Fruit fly (Drosophila melanogaster): ENCODE data around the gene CG46468.

Gene CG46468

DNA sequence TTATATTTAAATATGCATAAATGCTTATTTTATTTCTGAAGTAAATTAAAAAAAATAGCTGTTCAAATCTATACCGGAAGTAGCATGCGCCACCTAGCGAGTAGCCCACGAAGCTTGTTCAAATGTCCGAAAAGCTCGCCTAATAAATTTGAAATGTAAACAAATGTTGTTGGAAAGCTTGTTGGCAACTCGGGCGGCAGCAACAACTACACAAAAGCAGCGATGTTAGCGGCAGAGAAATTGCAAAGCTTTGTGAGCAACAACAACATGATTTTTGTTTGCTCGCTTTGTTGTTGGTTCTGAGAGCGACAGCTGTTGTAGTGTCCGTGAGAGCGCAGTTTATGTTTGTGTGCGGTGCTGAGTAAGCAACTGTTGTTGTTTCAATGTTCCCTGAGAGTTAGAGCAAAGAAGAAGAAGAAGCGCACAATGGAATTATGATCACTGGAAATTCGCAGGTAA is 2.2 kb upstream of the CG46468 start (continued):
- peak; percentile 96 for TF ChIP-seq CG13624 (GFP tag; optimal IDR thresholded peaks at IDR 0.05)
- peak; percentile 96 for TF ChIP-seq HLHmδ (GFP tag; optimal IDR thresholded peaks at IDR 0.05)
- peak; percentile 73 for TF ChIP-seq pum (GFP tag; optimal IDR thresholded peaks at IDR 0.05)
- TF ChIP-seq yki (optimal IDR thresholded peaks at IDR 0.05), result no peak
- peak; percentile 81 for TF ChIP-seq CG3995 (GFP tag; optimal IDR thresholded peaks at IDR 0.05)
- peak; percentile 90; the same call in 2 of the 3 replicates for TF ChIP-seq B-H1 (GFP tag; IDR thresholded peaks at IDR 0.05)
- peak; percentile 85 for TF ChIP-seq toy (GFP tag; IDR thresholded peaks at IDR 0.05)
- TF ChIP-seq CG11696 (GFP tag; IDR thresholded peaks at IDR 0.05), result peak; percentile 91
- TF ChIP-seq Ravus (GFP tag; IDR thresholded peaks at IDR 0.05), result peak; percentile 68
- TF ChIP-seq CG43689 (GFP tag; IDR thresholded peaks at IDR 0.05), result peak; percentile 96
- TF ChIP-seq Rfx (GFP tag; IDR thresholded peaks at IDR 0.05), result peak; percentile 98
- TF ChIP-seq Optix (GFP tag; IDR thresholded peaks at IDR 0.05), result peak; percentile 96
- TF ChIP-seq CTCF (GFP tag; optimal IDR thresholded peaks at IDR 0.05), result peak; percentile 96
- peak; percentile 99 for TF ChIP-seq Ets65A (GFP tag)
- peak; percentile 93 for TF ChIP-seq CG17361 (GFP tag; IDR thresholded peaks at IDR 0.05)
- TF ChIP-seq Stat92E (GFP tag; optimal IDR thresholded peaks at IDR 0.05), result no peak
- peak; percentile 93 for TF ChIP-seq CG34422 (GFP tag; IDR thresholded peaks at IDR 0.05)
- peak; percentile 98 for TF ChIP-seq seq (GFP tag; IDR thresholded peaks at IDR 0.05)
- TF ChIP-seq CG11247 (GFP tag; IDR thresholded peaks at IDR 0.05), result peak; percentile 97
- peak; percentile 80 for TF ChIP-seq ERR (GFP tag; optimal IDR thresholded peaks at IDR 0.05)
- peak; percentile 89 for TF ChIP-seq gem (tag; optimal IDR thresholded peaks at IDR 0.05)
- TF ChIP-seq CG12299 (tag; optimal IDR thresholded peaks at IDR 0.05), result peak; percentile 99
- TF ChIP-seq Side (GFP tag; optimal IDR thresholded peaks at IDR 0.05), result peak; percentile 97
- TF ChIP-seq CG12659 (GFP tag; optimal IDR thresholded peaks at IDR 0.05), result peak; percentile 99
- TF ChIP-seq CG10321 (GFP tag; IDR thresholded peaks at IDR 0.05), result peak; percentile 86
- peak; percentile 97 for TF ChIP-seq Hey (tag; optimal IDR thresholded peaks at IDR 0.05)
- TF ChIP-seq Ssrp (tag; optimal IDR thresholded peaks at IDR 0.05), result peak; percentile 84
- no peak for TF ChIP-seq Lpt (GFP tag; optimal IDR thresholded peaks at IDR 0.05)
- TF ChIP-seq disco-r (GFP tag; optimal IDR thresholded peaks at IDR 0.05), result peak; percentile 97
- peak; percentile 100 for TF ChIP-seq HHEX (GFP tag; optimal IDR thresholded peaks at IDR 0.05)
- TF ChIP-seq Bdp1 (GFP tag; optimal IDR thresholded peaks at IDR 0.05), result peak; percentile 90
- peak; percentile 98 for TF ChIP-seq NFAT (GFP tag; IDR thresholded peaks at IDR 0.05)
- TF ChIP-seq Antp (GFP tag; optimal IDR thresholded peaks at IDR 0.05), result peak; percentile 86
- TF ChIP-seq shn (GFP tag; optimal IDR thresholded peaks at IDR 0.05), result peak; percentile 91
- TF ChIP-seq bsh (GFP tag; optimal IDR thresholded peaks at IDR 0.05), result peak; percentile 62 to 96
- peak; percentile 94 for TF ChIP-seq CG8089 (GFP tag; optimal IDR thresholded peaks at IDR 0.05)
- TF ChIP-seq Blimp-1 (GFP tag; optimal IDR thresholded peaks at IDR 0.05), result peak; percentile 95
- TF ChIP-seq ase (GFP tag; IDR thresholded peaks at IDR 0.05), result peak; percentile 96
- TF ChIP-seq bab2 (GFP tag; optimal IDR thresholded peaks at IDR 0.05), result peak; percentile 79
- peak; percentile 67 for TF ChIP-seq CG7357 (GFP tag; IDR thresholded peaks at IDR 0.05)
- TF ChIP-seq Ada2b (GFP tag; IDR thresholded peaks at IDR 0.05), result peak; percentile 88; the same call in 1 of the 2 replicates
- TF ChIP-seq CG5245 (GFP tag; optimal IDR thresholded peaks at IDR 0.05), result peak; percentile 96
- TF ChIP-seq Myb (GFP tag; optimal IDR thresholded peaks at IDR 0.05), result peak; percentile 83
- peak in 1 of 2 experiments; percentile 85 for TF ChIP-seq Hr78 (GFP tag; optimal IDR thresholded peaks at IDR 0.05)
- peak; percentile 100 for TF ChIP-seq fd64A (GFP tag; optimal IDR thresholded peaks at IDR 0.05)
- peak; percentile 94 for TF ChIP-seq CG8290 (GFP tag; optimal IDR thresholded peaks at IDR 0.05)
- TF ChIP-seq CG8290 (tag; optimal IDR thresholded peaks at IDR 0.05), result peak; percentile 90 to 98
- TF ChIP-seq CG18476 (GFP tag; optimal IDR thresholded peaks at IDR 0.05), result peak; percentile 88
- TF ChIP-seq crol (GFP tag; IDR thresholded peaks at IDR 0.05), result peak; percentile 71
- TF ChIP-seq CG9437 (GFP tag; optimal IDR thresholded peaks at IDR 0.05), result peak; percentile 94
- TF ChIP-seq onecut (GFP tag; IDR thresholded peaks at IDR 0.05), result peak; percentile 97
- TF ChIP-seq CG12104 (GFP tag; optimal IDR thresholded peaks at IDR 0.05), result peak; percentile 98
- TF ChIP-seq tx (GFP tag; optimal IDR thresholded peaks at IDR 0.05), result peak; percentile 77
